Worm (Caenorhabditis elegans): ENCODE results near the gene T26E4.9.

Gene T26E4.9

ce11 chrV:15829907-15830306, 27.4 kb upstream of the T26E4.9 start, which contains the start of gene srbc-55:
Gene srbc-55 (minus strand): TSS chrV:15830007.
- no peak for TF ChIP-seq nhr-12 (tag; optimal IDR thresholded peaks at IDR 0.05)
- TF ChIP-seq nhr-237 (tag; optimal IDR thresholded peaks at IDR 0.05) = no peak
- TF ChIP-seq mdl-1 (tag; optimal IDR thresholded peaks at IDR 0.05) = no peak
- TF ChIP-seq snpc-4 (tag; optimal IDR thresholded peaks at IDR 0.05) = no peak
- no peak for TF ChIP-seq nhr-10 (tag; optimal IDR thresholded peaks at IDR 0.05)
- no peak for TF ChIP-seq lin-13 (GFP tag; optimal IDR thresholded peaks at IDR 0.05)
- TF ChIP-seq ZK546.5 (tag; optimal IDR thresholded peaks at IDR 0.05) = no peak

ce11 chrV:15826110-15826509, 23.6 kb upstream of the T26E4.9 start, which contains the start of gene srbc-51:
Gene srbc-51 (plus strand): TSS chrV:15826410.
- TF ChIP-seq mab-5 (tag; optimal IDR thresholded peaks at IDR 0.05) = no peak
- no peak for TF ChIP-seq ceh-16 (tag; optimal IDR thresholded peaks at IDR 0.05)
- TF ChIP-seq ceh-82 (tag; optimal IDR thresholded peaks at IDR 0.05) = no peak
- TF ChIP-seq unc-62 (GFP tag; optimal IDR thresholded peaks at IDR 0.05) = no peak
- no peak for TF ChIP-seq skn-1 (tag; optimal IDR thresholded peaks at IDR 0.05)

- TF ChIP-seq nhr-77 (tag; optimal IDR thresholded peaks at IDR 0.05) (no peak), zag-1 (tag; optimal IDR thresholded peaks at IDR 0.05) (no peak), C34F6.9 (tag; optimal IDR thresholded peaks at IDR 0.05) (no peak), nhr-6 (tag; optimal IDR thresholded peaks at IDR 0.05) (no peak), lin-13 (GFP tag; optimal IDR thresholded peaks at IDR 0.05) (no peak), Y55F3AM.14 (GFP tag; optimal IDR thresholded peaks at IDR 0.05) (no peak), nhr-21 (tag; optimal IDR thresholded peaks at IDR 0.05) (no peak), nhr-10 (tag; optimal IDR thresholded peaks at IDR 0.05) (no peak), nhr-12 (tag; optimal IDR thresholded peaks at IDR 0.05) (no peak), unc-62 (GFP tag; optimal IDR thresholded peaks at IDR 0.05) (no peak), ztf-11 (tag; optimal IDR thresholded peaks at IDR 0.05) (no peak), snpc-4 (tag; optimal IDR thresholded peaks at IDR 0.05) (no peak), unc-55 (GFP tag; optimal IDR thresholded peaks at IDR 0.05) (no peak), ZK546.5 (tag; optimal IDR thresholded peaks at IDR 0.05) (no peak), ama-1 (optimal IDR thresholded peaks at IDR 0.05) (no peak)
Measured at ce11 chrV:15824866-15825265, 22.3 kb upstream of the T26E4.9 start, which contains the start of gene srbc-50. Gene srbc-50 (minus strand): TSS chrV:15824966.

ce11 chrV:15821398-15821797, 18.9 kb upstream of the T26E4.9 start, which contains the start of gene srbc-49:
Gene srbc-49 (plus strand): TSS chrV:15821698.
- TF ChIP-seq mdl-1 (tag; optimal IDR thresholded peaks at IDR 0.05) (no peak), nhr-237 (tag; optimal IDR thresholded peaks at IDR 0.05) (no peak), unc-55 (GFP tag; optimal IDR thresholded peaks at IDR 0.05) (no peak), nhr-23 (tag; optimal IDR thresholded peaks at IDR 0.05) (no peak), fos-1 (tag; optimal IDR thresholded peaks at IDR 0.05) (no peak)

ce11 chrV:15819983-15820382, 17.5 kb upstream of the T26E4.9 start, which contains the start of gene srbc-48:
Gene srbc-48 (plus strand): TSS chrV:15820283.
- TF ChIP-seq gmeb-1 (tag; optimal IDR thresholded peaks at IDR 0.05) = no peak
- no peak for TF ChIP-seq nhr-21 (tag; optimal IDR thresholded peaks at IDR 0.05)
- TF ChIP-seq peb-1 (tag; optimal IDR thresholded peaks at IDR 0.05) = no peak
- TF ChIP-seq ceh-82 (tag; optimal IDR thresholded peaks at IDR 0.05) = no peak
- TF ChIP-seq C34F6.9 (tag; optimal IDR thresholded peaks at IDR 0.05) = no peak
- TF ChIP-seq aly-2 (tag; optimal IDR thresholded peaks at IDR 0.05) = no peak
- TF ChIP-seq skn-1 (tag; optimal IDR thresholded peaks at IDR 0.05) = no peak
- TF ChIP-seq elt-3 (tag; optimal IDR thresholded peaks at IDR 0.05) = no peak
- no peak for TF ChIP-seq lin-39 (tag; optimal IDR thresholded peaks at IDR 0.05)
- TF ChIP-seq nhr-11 (tag; optimal IDR thresholded peaks at IDR 0.05) = no peak
- TF ChIP-seq ama-1 (optimal IDR thresholded peaks at IDR 0.05) = no peak
- TF ChIP-seq ceh-16 (tag; optimal IDR thresholded peaks at IDR 0.05) = no peak
- TF ChIP-seq nhr-12 (tag; optimal IDR thresholded peaks at IDR 0.05) = no peak
- TF ChIP-seq nhr-23 (tag; optimal IDR thresholded peaks at IDR 0.05) = no peak
- TF ChIP-seq unc-62 (GFP tag; optimal IDR thresholded peaks at IDR 0.05) = no peak
- no peak for TF ChIP-seq lsy-2 (tag; optimal IDR thresholded peaks at IDR 0.05)
- no peak for TF ChIP-seq fos-1 (tag; optimal IDR thresholded peaks at IDR 0.05)
- no peak for TF ChIP-seq ZK546.5 (tag; optimal IDR thresholded peaks at IDR 0.05)

- TF ChIP-seq mbf-1 (tag; optimal IDR thresholded peaks at IDR 0.05) = no peak
- TF ChIP-seq Y55F3AM.14 (GFP tag; optimal IDR thresholded peaks at IDR 0.05) = no peak
- no peak for TF ChIP-seq ceh-82 (tag; optimal IDR thresholded peaks at IDR 0.05)
- TF ChIP-seq nhr-237 (tag; optimal IDR thresholded peaks at IDR 0.05) = no peak
- TF ChIP-seq nhr-11 (tag; optimal IDR thresholded peaks at IDR 0.05) = no peak
- TF ChIP-seq mdl-1 (tag; optimal IDR thresholded peaks at IDR 0.05) = no peak
- no peak for TF ChIP-seq ztf-1 (GFP tag; conservative IDR thresholded peaks at IDR 0.05)
- TF ChIP-seq ztf-11 (tag; optimal IDR thresholded peaks at IDR 0.05) = no peak
- no peak for TF ChIP-seq sem-4 (tag; optimal IDR thresholded peaks at IDR 0.05)
- no peak for TF ChIP-seq unc-55 (GFP tag; optimal IDR thresholded peaks at IDR 0.05)
- no peak for TF ChIP-seq sma-9 (GFP tag; optimal IDR thresholded peaks at IDR 0.05)
- no peak for TF ChIP-seq sma-9 (tag; optimal IDR thresholded peaks at IDR 0.05)
- no peak for TF ChIP-seq lin-11 (tag; optimal IDR thresholded peaks at IDR 0.05)
- no peak for TF ChIP-seq crh-2 (tag; optimal IDR thresholded peaks at IDR 0.05)
- TF ChIP-seq ceh-16 (tag; optimal IDR thresholded peaks at IDR 0.05) = no peak
- TF ChIP-seq blmp-1 (tag; optimal IDR thresholded peaks at IDR 0.05; ENCODE audit: insufficient read depth) = no peak
- no peak for TF ChIP-seq nhr-25 (tag; optimal IDR thresholded peaks at IDR 0.05)
- TF ChIP-seq nhr-10 (tag; optimal IDR thresholded peaks at IDR 0.05) = no peak
- TF ChIP-seq lin-39 (tag; optimal IDR thresholded peaks at IDR 0.05) = no peak
Measured at ce11 chrV:15817746-15818145, 15.2 kb upstream of the T26E4.9 start, which contains the start of gene abf-3. Gene abf-3 (minus strand): TSS chrV:15817846.
